ENCODE assay signal across 1 fruit fly cellular context in genomic region chrX:5421407-5422250, dm6.
TF ChIP-seq lines count a peak whose summit lies in the region.

Usp16-45 (plus strand) TSS chrX:5421533.

TF ChIP-seq in whole organism, embryonic, 481 proteins besides CTCF, POLR2A, EP300 and RAD21 (continued from another document):
- TF ChIP-seq CG17385 (GFP tag; optimal IDR thresholded peaks at IDR 0.05; lab: Kevin White, UChicago) (peak; percentile 47), Sin3A (optimal IDR thresholded peaks at IDR 0.05; lab: Kevin White, UChicago) (peak; percentile 13), CG9437 (GFP tag; optimal IDR thresholded peaks at IDR 0.05; lab: Kevin White, UChicago) (peak; percentile 48), Dll (GFP tag; IDR thresholded peaks at IDR 0.05; lab: Robert Waterston, UW; ENCODE audit: partially characterized antibody) (0 out of 4 replicates have a peak, but pooled peaks have one; percentile 41), gsb (GFP tag; IDR thresholded peaks at IDR 0.05; lab: Robert Waterston, UW) (no peak), CG5180 (GFP tag; optimal IDR thresholded peaks at IDR 0.05; lab: Kevin White, UChicago) (peak; percentile 68), Pdp1 (GFP tag; optimal IDR thresholded peaks at IDR 0.05; lab: Kevin White, UChicago) (peak in 1 of 2 experiments; percentile 2), CHES-1-like (GFP tag; optimal IDR thresholded peaks at IDR 0.05; lab: Kevin White, UChicago) (no peak), gfzf (GFP tag; optimal IDR thresholded peaks at IDR 0.05; lab: Kevin White, UChicago) (peak; percentile 66), cwo (GFP tag; optimal IDR thresholded peaks at IDR 0.05; lab: Kevin White, UChicago) (peak; percentile 17), CG15514 (GFP tag; optimal IDR thresholded peaks at IDR 0.05; lab: Kevin White, UChicago) (peak; percentile 34), CG13624 (GFP tag; optimal IDR thresholded peaks at IDR 0.05; lab: Kevin White, UChicago) (peak; percentile 5), CG12155 (GFP tag; optimal IDR thresholded peaks at IDR 0.05; lab: Kevin White, UChicago) (peak; percentile 14), CG1233 (GFP tag; optimal IDR thresholded peaks at IDR 0.05; lab: Kevin White, UChicago) (no peak), unc-4 (GFP tag; IDR thresholded peaks at IDR 0.05; lab: Robert Waterston, UW; ENCODE audit: partially characterized antibody) (peak; percentile 39; the same call in 1 of the 2 replicates), MESR4 (GFP tag; optimal IDR thresholded peaks at IDR 0.05; lab: Kevin White, UChicago) (peak; percentile 96)
TF ChIP-seq in whole organism, embryonic: peak in this region for 34.
